Fruit fly (Drosophila melanogaster): ENCODE measurements around the gene Meics.

The Meics gene

dm6 chr3L:13924646-13925045 lies 39.9 kb downstream of the Meics start:
- TF ChIP-seq h (GFP tag; optimal IDR thresholded peaks at IDR 0.05): peak; percentile 18
- TF ChIP-seq Mio (GFP tag; optimal IDR thresholded peaks at IDR 0.05): no peak
- TF ChIP-seq Hr78 (GFP tag; optimal IDR thresholded peaks at IDR 0.05): no peak
- TF ChIP-seq Hr83 (GFP tag; optimal IDR thresholded peaks at IDR 0.05; ENCODE audit: poor library complexity, severe bottlenecking): peak; percentile 84
- TF ChIP-seq foxo (GFP tag; optimal IDR thresholded peaks at IDR 0.05): peak in 1 of 2 experiments; percentile 21
- no peak for TF ChIP-seq CG9705 (GFP tag; optimal IDR thresholded peaks at IDR 0.05)
- no peak for TF ChIP-seq Jra (GFP tag; optimal IDR thresholded peaks at IDR 0.05)
- TF ChIP-seq GATAd (GFP tag; optimal IDR thresholded peaks at IDR 0.05): no peak
- TF ChIP-seq sage (GFP tag; optimal IDR thresholded peaks at IDR 0.05): no peak
- TF ChIP-seq usp (GFP tag; optimal IDR thresholded peaks at IDR 0.05): no peak
- TF ChIP-seq Myc (optimal IDR thresholded peaks at IDR 0.05): no peak
- TF ChIP-seq Abd-B (GFP tag; optimal IDR thresholded peaks at IDR 0.05): no peak
- TF ChIP-seq jim (GFP tag; optimal IDR thresholded peaks at IDR 0.05): no peak
- TF ChIP-seq woc (GFP tag; optimal IDR thresholded peaks at IDR 0.05): peak; percentile 7
- no peak for TF ChIP-seq CG32264 (GFP tag; optimal IDR thresholded peaks at IDR 0.05)
- TF ChIP-seq fru (GFP tag; optimal IDR thresholded peaks at IDR 0.05): no peak
- no peak for TF ChIP-seq dsf (GFP tag; optimal IDR thresholded peaks at IDR 0.05; ENCODE audit: borderline replicate concordance)
- no peak for TF ChIP-seq sv (GFP tag; optimal IDR thresholded peaks at IDR 0.05)
- TF ChIP-seq N (GFP tag; optimal IDR thresholded peaks at IDR 0.05): no peak
- TF ChIP-seq br (GFP tag; optimal IDR thresholded peaks at IDR 0.05): peak; percentile 10
- TF ChIP-seq psq (GFP tag; optimal IDR thresholded peaks at IDR 0.05): no peak
- no peak for TF ChIP-seq Rel (GFP tag; optimal IDR thresholded peaks at IDR 0.05)
- TF ChIP-seq Rel (tag; optimal IDR thresholded peaks at IDR 0.05): no peak
- TF ChIP-seq Dif (GFP tag; optimal IDR thresholded peaks at IDR 0.05; ENCODE audit: partially characterized antibody): no peak
- TF ChIP-seq OdsH (GFP tag; optimal IDR thresholded peaks at IDR 0.05): no peak
- TF ChIP-seq dmrt93B (GFP tag; optimal IDR thresholded peaks at IDR 0.05): no peak
- TF ChIP-seq Dfd (GFP tag; optimal IDR thresholded peaks at IDR 0.05): no peak
- TF ChIP-seq tai (GFP tag; optimal IDR thresholded peaks at IDR 0.05): no peak
- TF ChIP-seq rgr (GFP tag; optimal IDR thresholded peaks at IDR 0.05): peak; percentile 48
- no peak for TF ChIP-seq CrebA (GFP tag; optimal IDR thresholded peaks at IDR 0.05; ENCODE audit: borderline replicate concordance)
- peak; percentile 10 for TF ChIP-seq Sp1 (GFP tag; optimal IDR thresholded peaks at IDR 0.05)
- no peak for TF ChIP-seq HLH106 (tag; optimal IDR thresholded peaks at IDR 0.05)
- no peak for TF ChIP-seq brk (GFP tag; optimal IDR thresholded peaks at IDR 0.05)
- no peak for TF ChIP-seq lola (GFP tag; optimal IDR thresholded peaks at IDR 0.05)
- peak; percentile 3 for TF ChIP-seq ey (GFP tag; optimal IDR thresholded peaks at IDR 0.05)
- TF ChIP-seq Hnf4 (GFP tag; optimal IDR thresholded peaks at IDR 0.05): no peak
- no peak for TF ChIP-seq pan (optimal IDR thresholded peaks at IDR 0.05)
- TF ChIP-seq dl (GFP tag; optimal IDR thresholded peaks at IDR 0.05; ENCODE audit: insufficient read depth in 1 of 2, partially characterized antibody in 2 of 2): no peak
- TF ChIP-seq Vsx2 (GFP tag; optimal IDR thresholded peaks at IDR 0.05; ENCODE audit: partially characterized antibody): no peak

dm6 chr3L:13923332-13924272 lies 40.9 kb downstream of the Meics start:
- TF ChIP-seq dsf (GFP tag; optimal IDR thresholded peaks at IDR 0.05; ENCODE audit: borderline replicate concordance): no peak
- TF ChIP-seq Mio (GFP tag; optimal IDR thresholded peaks at IDR 0.05): no peak
- no peak for TF ChIP-seq tai (GFP tag; optimal IDR thresholded peaks at IDR 0.05)
- TF ChIP-seq fru (GFP tag; optimal IDR thresholded peaks at IDR 0.05): peak; percentile 49
- no peak for TF ChIP-seq dmrt93B (GFP tag; optimal IDR thresholded peaks at IDR 0.05)
- no peak for TF ChIP-seq Myc (optimal IDR thresholded peaks at IDR 0.05)
- peak; percentile 3 to 35 for TF ChIP-seq dl (GFP tag; optimal IDR thresholded peaks at IDR 0.05; ENCODE audit: insufficient read depth in 1 of 2, partially characterized antibody in 2 of 2)
- TF ChIP-seq brk (GFP tag; optimal IDR thresholded peaks at IDR 0.05): no peak
- peak; percentile 43 for TF ChIP-seq OdsH (GFP tag; optimal IDR thresholded peaks at IDR 0.05)
- TF ChIP-seq br (GFP tag; optimal IDR thresholded peaks at IDR 0.05): peak; percentile 54
- no peak for TF ChIP-seq N (GFP tag; optimal IDR thresholded peaks at IDR 0.05)
- peak; percentile 6 for TF ChIP-seq Vsx2 (GFP tag; optimal IDR thresholded peaks at IDR 0.05; ENCODE audit: partially characterized antibody)
- no peak for TF ChIP-seq CG32264 (GFP tag; optimal IDR thresholded peaks at IDR 0.05)
- peak; percentile 33 for TF ChIP-seq psq (GFP tag; optimal IDR thresholded peaks at IDR 0.05)
- TF ChIP-seq Hr83 (GFP tag; optimal IDR thresholded peaks at IDR 0.05; ENCODE audit: poor library complexity, severe bottlenecking): peak; percentile 97
- TF ChIP-seq HLH106 (tag; optimal IDR thresholded peaks at IDR 0.05): peak; percentile 38
- TF ChIP-seq GATAd (GFP tag; optimal IDR thresholded peaks at IDR 0.05): peak; percentile 15
- TF ChIP-seq Hnf4 (GFP tag; optimal IDR thresholded peaks at IDR 0.05): peak; percentile 50
- peak; percentile 56 for TF ChIP-seq Sp1 (GFP tag; optimal IDR thresholded peaks at IDR 0.05)
- TF ChIP-seq Dfd (GFP tag; optimal IDR thresholded peaks at IDR 0.05): no peak
- no peak for TF ChIP-seq Abd-B (GFP tag; optimal IDR thresholded peaks at IDR 0.05)
- peak; percentile 12 for TF ChIP-seq woc (GFP tag; optimal IDR thresholded peaks at IDR 0.05)
- TF ChIP-seq CrebA (GFP tag; optimal IDR thresholded peaks at IDR 0.05; ENCODE audit: borderline replicate concordance): no peak
- no peak for TF ChIP-seq usp (GFP tag; optimal IDR thresholded peaks at IDR 0.05)
- peak; percentile 41 for TF ChIP-seq Dif (GFP tag; optimal IDR thresholded peaks at IDR 0.05; ENCODE audit: partially characterized antibody)
- peak in 1 of 2 experiments; percentile 56 for TF ChIP-seq foxo (GFP tag; optimal IDR thresholded peaks at IDR 0.05)
- no peak for TF ChIP-seq sv (GFP tag; optimal IDR thresholded peaks at IDR 0.05)
- TF ChIP-seq jim (GFP tag; optimal IDR thresholded peaks at IDR 0.05): peak; percentile 76
- peak; percentile 54 for TF ChIP-seq rgr (GFP tag; optimal IDR thresholded peaks at IDR 0.05)
- TF ChIP-seq CG9705 (GFP tag; optimal IDR thresholded peaks at IDR 0.05): peak; percentile 52
- peak; percentile 71 for TF ChIP-seq h (GFP tag; optimal IDR thresholded peaks at IDR 0.05)
- TF ChIP-seq ey (GFP tag; optimal IDR thresholded peaks at IDR 0.05): peak; percentile 57
- TF ChIP-seq pan (optimal IDR thresholded peaks at IDR 0.05): no peak
- no peak for TF ChIP-seq Rel (GFP tag; optimal IDR thresholded peaks at IDR 0.05)
- peak; percentile 9 for TF ChIP-seq Rel (tag; optimal IDR thresholded peaks at IDR 0.05)
- TF ChIP-seq lola (GFP tag; optimal IDR thresholded peaks at IDR 0.05): peak; percentile 70
